Worm (Caenorhabditis elegans): ENCODE measurements around the gene T14G8.2.

T14G8.2 gene

ce11 chrX:12863262-12863661 lies 5.5 kb downstream of the T14G8.2 start:
- no peak for TF ChIP-seq snpc-3.4 (tag; optimal IDR thresholded peaks at IDR 0.05)
- no peak for TF ChIP-seq ztf-22 (GFP tag; optimal IDR thresholded peaks at IDR 0.05)
- TF ChIP-seq nhr-27 (tag; optimal IDR thresholded peaks at IDR 0.05) = no peak
- TF ChIP-seq T07F8.4 (tag; optimal IDR thresholded peaks at IDR 0.05) = no peak
- TF ChIP-seq chd-7 (tag; optimal IDR thresholded peaks at IDR 0.05) = no peak
- no peak for TF ChIP-seq ztf-18 (tag; optimal IDR thresholded peaks at IDR 0.05)
- no peak for TF ChIP-seq F22D6.2 (tag; optimal IDR thresholded peaks at IDR 0.05)
- no peak for TF ChIP-seq ztf-28 (GFP tag; IDR thresholded peaks at IDR 0.05)
- no peak for TF ChIP-seq F39B2.1 (GFP tag; IDR thresholded peaks at IDR 0.05)
- TF ChIP-seq cebp-1 (GFP tag; IDR thresholded peaks at IDR 0.05) = no peak
- no peak for TF ChIP-seq cebp-1 (tag; optimal IDR thresholded peaks at IDR 0.05)
- TF ChIP-seq lir-1 (GFP tag; conservative IDR thresholded peaks at IDR 0.05) = no peak
- no peak for TF ChIP-seq madf-10 (tag; optimal IDR thresholded peaks at IDR 0.05)
- TF ChIP-seq let-607 (tag; optimal IDR thresholded peaks at IDR 0.05) = no peak
- no peak for TF ChIP-seq ceh-79 (tag; optimal IDR thresholded peaks at IDR 0.05)
- no peak for TF ChIP-seq nhr-80 (tag; optimal IDR thresholded peaks at IDR 0.05)
- TF ChIP-seq B0019.2 (GFP tag; conservative IDR thresholded peaks at IDR 0.05) = no peak
- TF ChIP-seq efl-1 (GFP tag; optimal IDR thresholded peaks at IDR 0.05) = no peak
- TF ChIP-seq Y95B8A.8 (GFP tag; IDR thresholded peaks at IDR 0.05) = no peak

ce11 chrX:12863796-12864195 lies 6.0 kb downstream of the T14G8.2 start, which contains the start of gene T14G8.4:
Gene T14G8.4 (minus strand): TSS chrX:12863896.
- TF ChIP-seq ztf-28 (GFP tag; IDR thresholded peaks at IDR 0.05) = no peak
- no peak for TF ChIP-seq nfya-1 (tag; optimal IDR thresholded peaks at IDR 0.05; ENCODE audit: borderline replicate concordance, insufficient read depth)
- TF ChIP-seq C06A6.2 (GFP tag; conservative IDR thresholded peaks at IDR 0.05) = no peak
- TF ChIP-seq hmg-1.2 (GFP tag; IDR thresholded peaks at IDR 0.05) = no peak
- TF ChIP-seq snpc-4 (GFP tag; optimal IDR thresholded peaks at IDR 0.05) = no peak
- TF ChIP-seq snpc-4 (tag; optimal IDR thresholded peaks at IDR 0.05) = no peak
- no peak for TF ChIP-seq zim-3 (tag; optimal IDR thresholded peaks at IDR 0.05)
- no peak for TF ChIP-seq let-607 (tag; optimal IDR thresholded peaks at IDR 0.05)
- TF ChIP-seq nhr-179 (tag; optimal IDR thresholded peaks at IDR 0.05) = no peak
- TF ChIP-seq Y79H2A.3 (GFP tag; conservative IDR thresholded peaks at IDR 0.05) = no peak
- no peak for TF ChIP-seq nfyb-1 (GFP tag; IDR thresholded peaks at IDR 0.05)
- no peak for TF ChIP-seq ztf-25 (GFP tag; IDR thresholded peaks at IDR 0.05)
- TF ChIP-seq pha-4 (tag; optimal IDR thresholded peaks at IDR 0.05) = no peak
- no peak for TF ChIP-seq F33H1.4 (GFP tag; IDR thresholded peaks at IDR 0.05)
- no peak for TF ChIP-seq lin-35 (GFP tag; optimal IDR thresholded peaks at IDR 0.05)
- TF ChIP-seq hrde-1 (tag; optimal IDR thresholded peaks at IDR 0.05; ENCODE audit: borderline replicate concordance) = no peak
- TF ChIP-seq B0336.3 (GFP tag; IDR thresholded peaks at IDR 0.05) = no peak
- no peak for TF ChIP-seq lin-26 (GFP tag; IDR thresholded peaks at IDR 0.05)
- TF ChIP-seq nhr-120 (GFP tag; IDR thresholded peaks at IDR 0.05) = no peak
- no peak for TF ChIP-seq Y53G8AR.9 (GFP tag; conservative IDR thresholded peaks at IDR 0.05)

ce11 chrX:12869412-12869811 lies 11.6 kb downstream of the T14G8.2 start:
- TF ChIP-seq lin-40 (tag; optimal IDR thresholded peaks at IDR 0.05) (peak; percentile 38), bed-1 (GFP tag; IDR thresholded peaks at IDR 0.05) (no peak), dox-1 (GFP tag; IDR thresholded peaks at IDR 0.05) (0 out of 2 replicates have a peak, but pooled peaks have one; percentile 10), unc-62 (GFP tag; optimal IDR thresholded peaks at IDR 0.05) (peak; percentile 91), let-607 (tag; optimal IDR thresholded peaks at IDR 0.05) (peak; percentile 80 to 83), F22D6.2 (tag; optimal IDR thresholded peaks at IDR 0.05) (peak; percentile 2), nhr-80 (tag; optimal IDR thresholded peaks at IDR 0.05) (peak; percentile 84), ztf-22 (GFP tag; optimal IDR thresholded peaks at IDR 0.05) (peak; percentile 57), atf-7 (tag; optimal IDR thresholded peaks at IDR 0.05) (peak; percentile 38), ceh-40 (GFP tag; IDR thresholded peaks at IDR 0.05) (no peak), tbp1 (GFP tag; optimal IDR thresholded peaks at IDR 0.05) (peak; percentile 3), ztf-25 (GFP tag; IDR thresholded peaks at IDR 0.05) (no peak)

Measured in whole organism, young adult.